Worm (Caenorhabditis elegans) whole organism, L2 larva: ENCODE results near the gene F45D3.4.

ENCODE experiments used
- C34F6.9 ChIP-seq: fragments of 150-350 bp; optimal IDR thresholded peaks from 2 replicates; lab custom pipeline; 2014; ENCODE audit warnings: missing biosample characterization, missing genetic modification characterization
- F13H6.1 ChIP-seq: sonication (generic microtip); optimal IDR thresholded peaks from 2 replicates; lab custom pipeline; 2016; ENCODE audit warnings: missing genetic modification characterization, missing compliant biosample characterization
- R02D3.7 ChIP-seq: fragments of 150-350 bp; optimal IDR thresholded peaks from 2 replicates; lab custom pipeline; 2014; ENCODE audit warnings: missing biosample characterization, missing genetic modification characterization
- Y55F3AM.14 ChIP-seq: fragments of 200-800 bp; sonication (Bioruptor generic); optimal IDR thresholded peaks from 2 replicates; lab custom pipeline; 2018; ENCODE audit warnings: mild to moderate bottlenecking, missing genetic modification characterization, missing compliant biosample characterization
- ZK546.5 ChIP-seq: sonication (generic microtip); optimal IDR thresholded peaks from 2 replicates; lab custom pipeline; 2017; ENCODE audit warnings: missing biosample characterization, missing genetic modification characterization
- alr-1 ChIP-seq: fragments of 150-350 bp; optimal IDR thresholded peaks from 2 replicates; lab custom pipeline; 2014; ENCODE audit warnings: missing biosample characterization, missing genetic modification characterization
- aly-2 ChIP-seq: fragments of 150-350 bp; optimal IDR thresholded peaks from 2 replicates; lab custom pipeline; 2014; ENCODE audit warnings: missing biosample characterization, missing genetic modification characterization
- ama-1 ChIP-seq: fragments of 150-350 bp; optimal IDR thresholded peaks from 2 replicates; lab custom pipeline; 2018; ENCODE audit warnings: inconsistent platforms
- blmp-1 ChIP-seq: sonication (generic microtip); optimal IDR thresholded peaks from 2 replicates; lab custom pipeline; 2017; ENCODE audit warnings: missing genetic modification characterization, mild to moderate bottlenecking, missing compliant biosample characterization, antibody characterized with exemption, moderate library complexity; ENCODE audit not compliant: insufficient read depth
- ceh-16 ChIP-seq: fragments of 150-350 bp; optimal IDR thresholded peaks from 2 replicates; lab custom pipeline; 2014; ENCODE audit warnings: missing biosample characterization, missing genetic modification characterization
- ceh-82 ChIP-seq: fragments of 150-350 bp; optimal IDR thresholded peaks from 2 replicates; lab custom pipeline; 2014; ENCODE audit warnings: missing biosample characterization, missing genetic modification characterization
- crh-2 ChIP-seq: sonication (generic microtip); optimal IDR thresholded peaks from 2 replicates; lab custom pipeline; 2017; ENCODE audit warnings: missing biosample characterization, missing genetic modification characterization
- dmd-4 ChIP-seq: sonication (generic microtip); optimal IDR thresholded peaks from 2 replicates; lab custom pipeline; 2017; ENCODE audit warnings: missing biosample characterization, missing genetic modification characterization
- egl-27 ChIP-seq: sonication (generic microtip); optimal IDR thresholded peaks from 3 replicates; lab custom pipeline; 2017; ENCODE audit warnings: missing biosample characterization, missing genetic modification reagents, missing genetic modification characterization
- elt-1 ChIP-seq: fragments of 150-350 bp; optimal IDR thresholded peaks from 2 replicates; lab custom pipeline; 2014; ENCODE audit warnings: missing biosample characterization, missing genetic modification characterization
- elt-3 ChIP-seq: sonication (generic microtip); optimal IDR thresholded peaks from 2 replicates; lab custom pipeline; 2017; ENCODE audit warnings: missing biosample characterization, missing genetic modification characterization
- fos-1 ChIP-seq: fragments of 150-350 bp; optimal IDR thresholded peaks from 2 replicates; lab custom pipeline; 2014; ENCODE audit warnings: missing biosample characterization, missing genetic modification characterization
- gmeb-1 ChIP-seq: fragments of 150-350 bp; optimal IDR thresholded peaks from 2 replicates; lab custom pipeline; 2014; ENCODE audit warnings: missing biosample characterization, missing genetic modification characterization
- lin-11 ChIP-seq: fragments of 150-350 bp; sonication (generic microtip); optimal IDR thresholded peaks from 2 replicates; lab custom pipeline; 2014; ENCODE audit warnings: missing biosample characterization, missing genetic modification characterization, inconsistent platforms, mixed read lengths
- lin-13 ChIP-seq: fragments of 150-350 bp; optimal IDR thresholded peaks from 2 replicates; lab custom pipeline; 2014; ENCODE audit warnings: missing biosample characterization, missing genetic modification reagents, missing genetic modification characterization
- lin-39 ChIP-seq: fragments of 150-350 bp; optimal IDR thresholded peaks from 2 replicates; lab custom pipeline; 2014; ENCODE audit warnings: missing biosample characterization, missing genetic modification reagents, missing genetic modification characterization
- lsy-2 ChIP-seq, 2 experiments: fragments of 150-350 bp in 1 of 2; sonication (generic microtip) in 1 of 2; optimal IDR thresholded peaks; 2 replicates each; lab custom pipeline; 2014 to 2017; ENCODE audit warnings: missing biosample characterization in 2 of 2, missing genetic modification characterization in 2 of 2
- mab-5 ChIP-seq: fragments of 150-350 bp; optimal IDR thresholded peaks from 2 replicates; lab custom pipeline; 2014; ENCODE audit warnings: missing biosample characterization, missing genetic modification characterization
- mbf-1 ChIP-seq: sonication (generic microtip); optimal IDR thresholded peaks from 2 replicates; lab custom pipeline; 2017; ENCODE audit warnings: missing biosample characterization, missing genetic modification characterization
- mdl-1 ChIP-seq, 2 experiments: fragments of 150-350 bp in 1 of 2; sonication (generic microtip) in 1 of 2; optimal IDR thresholded peaks; 2 replicates each; lab custom pipeline; 2017; ENCODE audit warnings: missing biosample characterization in 2 of 2, missing genetic modification characterization in 2 of 2
- nhr-10 ChIP-seq: sonication (generic microtip); optimal IDR thresholded peaks from 2 replicates; lab custom pipeline; 2017; ENCODE audit warnings: missing biosample characterization, missing genetic modification characterization
- nhr-11 ChIP-seq: fragments of 150-350 bp; optimal IDR thresholded peaks from 2 replicates; lab custom pipeline; 2014; ENCODE audit warnings: missing biosample characterization, missing genetic modification characterization
- nhr-12 ChIP-seq: fragments of 150-350 bp; optimal IDR thresholded peaks from 2 replicates; lab custom pipeline; 2014; ENCODE audit warnings: missing biosample characterization, missing genetic modification characterization
- nhr-129 ChIP-seq: fragments of 150-350 bp; optimal IDR thresholded peaks from 2 replicates; lab custom pipeline; 2014; ENCODE audit warnings: missing biosample characterization, missing genetic modification characterization
- nhr-21 ChIP-seq: fragments of 150-350 bp; optimal IDR thresholded peaks from 2 replicates; lab custom pipeline; 2014; ENCODE audit warnings: missing biosample characterization, missing genetic modification characterization
- nhr-23 ChIP-seq: fragments of 150-350 bp; optimal IDR thresholded peaks from 2 replicates; lab custom pipeline; 2014; ENCODE audit warnings: missing biosample characterization, missing genetic modification reagents, missing genetic modification characterization
- nhr-237 ChIP-seq: fragments of 150-350 bp; optimal IDR thresholded peaks from 2 replicates; lab custom pipeline; 2014; ENCODE audit warnings: missing biosample characterization, missing genetic modification characterization
- nhr-25 ChIP-seq: fragments of 150-350 bp; sonication (generic microtip); optimal IDR thresholded peaks from 3 replicates; lab custom pipeline; 2014; ENCODE audit warnings: missing biosample characterization, missing genetic modification characterization
- nhr-6 ChIP-seq: fragments of 150-350 bp; optimal IDR thresholded peaks from 2 replicates; lab custom pipeline; 2014; ENCODE audit warnings: missing biosample characterization, missing genetic modification characterization
- nhr-77 ChIP-seq: fragments of 150-350 bp; optimal IDR thresholded peaks from 2 replicates; lab custom pipeline; 2014; ENCODE audit warnings: missing biosample characterization, missing genetic modification characterization
- peb-1 ChIP-seq: fragments of 150-350 bp; optimal IDR thresholded peaks from 2 replicates; lab custom pipeline; 2014; ENCODE audit warnings: missing biosample characterization, missing genetic modification characterization
- sem-4 ChIP-seq: fragments of 150-350 bp; optimal IDR thresholded peaks from 2 replicates; lab custom pipeline; 2014; ENCODE audit warnings: missing biosample characterization, missing genetic modification reagents, missing genetic modification characterization
- skn-1 ChIP-seq: sonication (generic microtip); optimal IDR thresholded peaks from 2 replicates; lab custom pipeline; 2017; ENCODE audit warnings: missing biosample characterization, missing genetic modification characterization
- sma-3 ChIP-seq: sonication (generic microtip); optimal IDR thresholded peaks from 2 replicates; lab custom pipeline; 2016; ENCODE audit warnings: missing genetic modification reagents, missing genetic modification characterization, missing compliant biosample characterization
- sma-9 ChIP-seq, 2 experiments: fragments of 150-350 bp in 1 of 2; sonication (generic microtip) in 1 of 2; optimal IDR thresholded peaks; 2 replicates each; lab custom pipeline; 2014 to 2016; ENCODE audit warnings: missing genetic modification characterization in 2 of 2, mild to moderate bottlenecking in 1 of 2, missing biosample characterization in 1 of 2, missing compliant biosample characterization in 1 of 2, missing genetic modification reagents in 1 of 2, moderate library complexity in 1 of 2
- snpc-4 ChIP-seq: fragments of 150-350 bp; optimal IDR thresholded peaks from 2 replicates; lab custom pipeline; 2014; ENCODE audit warnings: missing biosample characterization, missing genetic modification characterization
- unc-39 ChIP-seq: fragments of 150-350 bp; optimal IDR thresholded peaks from 2 replicates; lab custom pipeline; 2014; ENCODE audit warnings: missing biosample characterization, missing genetic modification characterization
- unc-55 ChIP-seq: fragments of 150-350 bp; sonication (generic microtip); optimal IDR thresholded peaks from 3 replicates; lab custom pipeline; 2014; ENCODE audit warnings: missing biosample characterization, missing genetic modification reagents, missing genetic modification characterization
- unc-62 ChIP-seq: fragments of 150-350 bp; optimal IDR thresholded peaks from 2 replicates; lab custom pipeline; 2014; ENCODE audit warnings: missing biosample characterization, missing genetic modification reagents, missing genetic modification characterization
- zag-1 ChIP-seq: fragments of 150-350 bp; optimal IDR thresholded peaks from 2 replicates; lab custom pipeline; 2014; ENCODE audit warnings: missing biosample characterization, missing genetic modification characterization
- ztf-1 ChIP-seq: fragments of 200-800 bp; sonication (Bioruptor generic); conservative IDR thresholded peaks from 2 replicates; pipeline ENCODE4 v1.3.6; 2022; ENCODE audit warnings: missing genetic modification characterization, missing compliant biosample characterization
- ztf-11 ChIP-seq: sonication (generic microtip); optimal IDR thresholded peaks from 2 replicates; lab custom pipeline; 2017; ENCODE audit warnings: missing biosample characterization, missing genetic modification characterization
- ztf-4 ChIP-seq: fragments of 150-350 bp; optimal IDR thresholded peaks from 2 replicates; lab custom pipeline; 2014; ENCODE audit warnings: missing biosample characterization, missing genetic modification characterization

F45D3.4 gene

DNA sequence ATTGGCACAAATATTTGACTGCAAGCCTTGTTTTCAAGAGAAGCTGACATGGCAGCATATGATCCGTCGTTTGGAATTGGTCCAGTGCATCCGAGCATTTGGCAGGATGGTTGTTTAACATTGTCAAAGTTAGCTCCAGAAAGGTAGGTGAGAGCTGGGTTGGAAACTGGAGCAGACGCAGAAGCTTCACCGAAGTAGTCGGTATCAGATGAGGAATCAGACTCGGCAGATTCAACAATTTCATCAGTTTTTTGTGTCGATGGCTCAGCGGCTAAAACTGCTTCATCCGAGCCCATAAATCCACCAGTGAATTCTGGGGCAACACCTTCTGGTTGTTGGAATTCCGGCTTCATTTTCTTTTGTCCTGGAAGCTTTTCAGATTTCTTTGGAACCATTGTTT lies 3.4 kb downstream of the F45D3.4 start:
- TF ChIP-seq snpc-4 (no peak), mdl-1 (tag; optimal IDR thresholded peaks at IDR 0.05; lab: Kevin White, UChicago) (no peak), nhr-129 (tag; lab: Kevin White, UChicago) (peak; percentile 1), egl-27 (tag; lab: Kevin White, UChicago) (no peak), ama-1 (lab: Kevin White, UChicago) (peak; percentile 69), unc-55 (no peak), gmeb-1 (tag; lab: Kevin White, UChicago) (no peak), zag-1 (tag; lab: Kevin White, UChicago) (no peak), C34F6.9 (tag; lab: Kevin White, UChicago) (no peak)

DNA sequence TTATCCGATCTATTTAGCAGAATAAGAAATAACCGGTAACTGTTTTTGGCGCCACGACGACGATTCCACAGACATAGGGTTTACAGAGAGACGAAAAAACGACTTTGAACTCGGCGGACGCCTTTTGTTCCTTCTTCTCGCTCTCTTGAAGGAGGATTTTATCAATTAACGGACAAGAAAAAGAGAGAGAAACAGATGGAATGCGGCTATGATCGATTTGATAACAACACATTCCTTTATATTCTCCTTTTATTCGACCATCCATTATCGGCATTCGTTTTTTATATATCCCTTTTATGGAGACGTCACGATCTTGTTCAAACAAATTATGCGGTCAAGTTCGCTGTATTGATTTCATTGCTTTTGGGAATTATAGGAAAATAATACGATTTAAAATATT lies 4.2 kb downstream of the F45D3.4 start:
- TF ChIP-seq nhr-25 (peak; percentile 38), nhr-21 (tag; lab: Kevin White, UChicago) (peak; percentile 89), egl-27 (tag; lab: Kevin White, UChicago) (no peak), F13H6.1 (tag; lab: Kevin White, UChicago) (no peak), snpc-4 (no peak), unc-55 (no peak), ceh-82 (tag; lab: Kevin White, UChicago) (no peak), nhr-10 (tag; lab: Kevin White, UChicago) (no peak), peb-1 (tag; lab: Kevin White, UChicago) (no peak), sem-4 (tag; lab: Kevin White, UChicago) (no peak), sma-3 (GFP tag; lab: Kevin White, UChicago) (peak; percentile 79), nhr-12 (tag; lab: Kevin White, UChicago) (no peak), blmp-1 (peak; percentile 57), ZK546.5 (tag; lab: Kevin White, UChicago) (no peak), unc-39 (tag; lab: Kevin White, UChicago) (no peak), aly-2 (tag; lab: Kevin White, UChicago) (no peak), ceh-16 (tag; lab: Kevin White, UChicago) (no peak), mab-5 (no peak), mdl-1 (tag; optimal IDR thresholded peaks at IDR 0.05; lab: Kevin White, UChicago) (no peak), Y55F3AM.14 (GFP tag; lab: Kevin White, UChicago) (no peak), elt-1 (tag; lab: Kevin White, UChicago) (no peak), ama-1 (lab: Kevin White, UChicago) (peak; percentile 95), lin-11 (tag; lab: Kevin White, UChicago) (no peak), ztf-4 (tag; lab: Kevin White, UChicago) (no peak), fos-1 (tag; lab: Kevin White, UChicago) (no peak), ztf-1 (no peak), nhr-11 (tag; lab: Kevin White, UChicago) (no peak), nhr-6 (tag; lab: Kevin White, UChicago) (no peak), zag-1 (tag; lab: Kevin White, UChicago) (no peak), lsy-2 (tag; optimal IDR thresholded peaks at IDR 0.05; lab: Kevin White, UChicago) (peak in 1 of 2 experiments; percentile 29), skn-1 (tag; lab: Kevin White, UChicago) (no peak), lin-39 (no peak), nhr-23 (tag; lab: Kevin White, UChicago) (no peak), C34F6.9 (tag; lab: Kevin White, UChicago) (no peak), ztf-11 (tag; lab: Kevin White, UChicago) (no peak), nhr-129 (tag; lab: Kevin White, UChicago) (peak; percentile 45), crh-2 (tag; lab: Kevin White, UChicago) (no peak), alr-1 (tag; lab: Kevin White, UChicago) (no peak), dmd-4 (no peak), elt-3 (no peak), R02D3.7 (tag; lab: Kevin White, UChicago) (no peak), lin-13 (GFP tag; lab: Kevin White, UChicago) (no peak), nhr-237 (tag; lab: Kevin White, UChicago) (no peak), sma-9 (GFP tag; optimal IDR thresholded peaks at IDR 0.05; lab: Kevin White, UChicago) (peak; percentile 70), sma-9 (tag; optimal IDR thresholded peaks at IDR 0.05; lab: Kevin White, UChicago) (no peak), nhr-77 (tag; lab: Kevin White, UChicago) (no peak), mbf-1 (tag; lab: Kevin White, UChicago) (no peak), gmeb-1 (tag; lab: Kevin White, UChicago) (peak; percentile 1), unc-62 (GFP tag; lab: Kevin White, UChicago) (no peak)
